Worm (Caenorhabditis elegans): Measurements from ENCODE around the gene mrpl-41.

ce11 chrII:240043-240442 is 48.7 kb upstream of the mrpl-41 start:
- no peak for TF ChIP-seq hnd-1 (tag; optimal IDR thresholded peaks at IDR 0.05)
- TF ChIP-seq F13C5.2 (tag; optimal IDR thresholded peaks at IDR 0.05), result no peak
- TF ChIP-seq hmbx-1 (tag; optimal IDR thresholded peaks at IDR 0.05), result no peak
- no peak for TF ChIP-seq tbx-11 (GFP tag; IDR thresholded peaks at IDR 0.05)
- TF ChIP-seq tra-4 (tag; optimal IDR thresholded peaks at IDR 0.05), result no peak
- no peak for TF ChIP-seq sea-1 (GFP tag; conservative IDR thresholded peaks at IDR 0.05)
- no peak for TF ChIP-seq scrt-1 (GFP tag; IDR thresholded peaks at IDR 0.05)
- no peak for TF ChIP-seq ets-7 (tag; optimal IDR thresholded peaks at IDR 0.05)
- TF ChIP-seq ceh-13 (GFP tag; optimal IDR thresholded peaks at IDR 0.05), result no peak
- TF ChIP-seq ama-1 (optimal IDR thresholded peaks at IDR 0.05), result no peak
- no peak for TF ChIP-seq flt-1 (GFP tag; IDR thresholded peaks at IDR 0.05)
- no peak for TF ChIP-seq ceh-36 (tag; optimal IDR thresholded peaks at IDR 0.05)
- no peak for TF ChIP-seq B0310.2 (tag; optimal IDR thresholded peaks at IDR 0.05)
- no peak for TF ChIP-seq aly-1 (tag; optimal IDR thresholded peaks at IDR 0.05)
